Worm (Caenorhabditis elegans) whole organism, late embryonic: ENCODE measurements around the gene lgc-17.

ENCODE experiments used
- ama-1 ChIP-seq: fragments of 150-350 bp; optimal IDR thresholded peaks from 2 replicates; lab custom pipeline; 2014
- ceh-18 ChIP-seq: sonication (generic microtip); optimal IDR thresholded peaks from 2 replicates; lab custom pipeline; 2016; ENCODE audit warnings: missing genetic modification characterization, missing compliant biosample characterization
- dve-1 ChIP-seq: sonication (generic microtip); optimal IDR thresholded peaks from 2 replicates; lab custom pipeline; 2017; ENCODE audit warnings: antibody characterized with exemption, mild to moderate bottlenecking, missing genetic modification characterization, missing compliant biosample characterization
- elt-2 ChIP-seq: sonication (generic microtip); optimal IDR thresholded peaks from 2 replicates; lab custom pipeline; 2016; ENCODE audit warnings: missing genetic modification reagents, missing genetic modification characterization, missing compliant biosample characterization
- fkh-10 ChIP-seq: fragments of 150-350 bp; optimal IDR thresholded peaks from 2 replicates; lab custom pipeline; 2014; ENCODE audit warnings: missing biosample characterization, missing genetic modification reagents, missing genetic modification characterization
- nhr-11 ChIP-seq: fragments of 150-350 bp; optimal IDR thresholded peaks from 2 replicates; lab custom pipeline; 2014; ENCODE audit warnings: missing biosample characterization, missing genetic modification characterization
- pat-9 ChIP-seq: fragments of 200-800 bp; sonication (Bioruptor generic); optimal IDR thresholded peaks from 2 replicates; lab custom pipeline; 2018; ENCODE audit warnings: mild to moderate bottlenecking, missing genetic modification characterization, moderate library complexity, missing compliant biosample characterization
- pqm-1 ChIP-seq: sonication (generic microtip); optimal IDR thresholded peaks from 2 replicates; lab custom pipeline; 2016; ENCODE audit warnings: missing genetic modification characterization, missing compliant biosample characterization
- rnt-1 ChIP-seq: sonication (generic microtip); optimal IDR thresholded peaks from 2 replicates; lab custom pipeline; 2016; ENCODE audit warnings: missing genetic modification characterization, missing compliant biosample characterization
- sox-4 ChIP-seq: sonication (generic microtip); optimal IDR thresholded peaks from 2 replicates; lab custom pipeline; 2017; ENCODE audit warnings: mild to moderate bottlenecking, missing genetic modification characterization, inconsistent platforms, missing compliant biosample characterization
- unc-3 ChIP-seq, 2 experiments: fragments of 200-800 bp in 1 of 2; sonication (Bioruptor generic) in 1 of 2; sonication (generic microtip) in 1 of 2; conservative IDR thresholded peaks in 1 of 2; optimal IDR thresholded peaks in 1 of 2; 2 replicates each; pipeline versions ENCODE4 v1.3.6 to Lab custom; 2016 to 2022; ENCODE audit warnings: missing compliant biosample characterization in 2 of 2, missing genetic modification characterization in 2 of 2, missing genetic modification reagents in 1 of 2
- unc-86 ChIP-seq: sonication (generic microtip); optimal IDR thresholded peaks from 2 replicates; lab custom pipeline; 2016; ENCODE audit warnings: missing genetic modification characterization, missing compliant biosample characterization

DNA sequence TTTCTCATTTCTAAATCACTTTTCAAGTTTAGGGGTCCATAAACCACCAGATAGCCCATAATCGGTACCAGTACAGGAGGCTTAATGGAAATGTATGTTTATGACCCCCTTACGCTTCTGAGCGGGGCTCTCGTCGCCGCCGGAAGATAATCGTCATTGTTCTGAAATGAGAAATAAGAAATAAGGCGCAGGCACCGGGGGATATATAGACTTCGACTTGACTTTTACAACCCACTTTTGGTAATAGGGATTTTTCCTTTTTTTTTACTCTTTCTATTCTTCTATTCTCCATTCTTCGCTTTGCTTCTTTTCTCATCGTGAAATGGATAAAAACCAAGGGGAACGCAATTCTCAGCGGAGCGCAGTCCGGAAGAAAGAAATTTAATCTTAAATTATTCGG is 26.2 kb upstream of the lgc-17 start:
- TF ChIP-seq dve-1 (no peak), pqm-1 (no peak), ceh-18 (tag; lab: Kevin White, UChicago) (no peak), rnt-1 (tag; lab: Kevin White, UChicago) (no peak), ama-1 (no peak), nhr-11 (no peak), pat-9 (tag; lab: Kevin White, UChicago) (no peak), sox-4 (tag; lab: Kevin White, UChicago) (no peak), elt-2 (tag; lab: Kevin White, UChicago) (no peak), fkh-10 (GFP tag; lab: Kevin White, UChicago) (no peak), unc-3 (GFP tag; conservative IDR thresholded peaks at IDR 0.05; lab: Robert Waterston, UW) (no peak), unc-3 (tag; optimal IDR thresholded peaks at IDR 0.05; lab: Kevin White, UChicago) (no peak), unc-86 (tag; lab: Kevin White, UChicago) (no peak)
